Worm (Caenorhabditis elegans): ENCODE measurements around the gene B0507.3.

The B0507.3 gene

ce11 chrV:8782112-8782511 lies 13.4 kb downstream of the B0507.3 start:
- 0 out of 2 replicates have a peak, but pooled peaks have one; percentile 10 for TF ChIP-seq tbx-37 (GFP tag; conservative IDR thresholded peaks at IDR 0.05)
- TF ChIP-seq ceh-13 (GFP tag; optimal IDR thresholded peaks at IDR 0.05), result no peak

- TF ChIP-seq hmg-4 (GFP tag; optimal IDR thresholded peaks at IDR 0.05) (peak; percentile 45), ceh-13 (GFP tag; optimal IDR thresholded peaks at IDR 0.05) (no peak)
These were observed 15.8 kb downstream of the B0507.3 start for ce11 chrV:8784485-8784884.

- TF ChIP-seq F13C5.2 (tag; optimal IDR thresholded peaks at IDR 0.05) (peak; percentile 21), ceh-13 (GFP tag; optimal IDR thresholded peaks at IDR 0.05) (no peak), tra-4 (tag; optimal IDR thresholded peaks at IDR 0.05) (no peak), B0310.2 (tag; optimal IDR thresholded peaks at IDR 0.05) (peak; percentile 47), ama-1 (optimal IDR thresholded peaks at IDR 0.05) (no peak), hnd-1 (tag; optimal IDR thresholded peaks at IDR 0.05) (no peak), ets-7 (tag; optimal IDR thresholded peaks at IDR 0.05) (no peak), ceh-36 (tag; optimal IDR thresholded peaks at IDR 0.05) (peak; percentile 59), hmbx-1 (tag; optimal IDR thresholded peaks at IDR 0.05) (no peak), flt-1 (GFP tag; IDR thresholded peaks at IDR 0.05) (no peak), scrt-1 (GFP tag; IDR thresholded peaks at IDR 0.05) (peak; percentile 59; the same call in 1 of the 2 replicates), tbx-11 (GFP tag; IDR thresholded peaks at IDR 0.05) (no peak), tbx-37 (GFP tag; conservative IDR thresholded peaks at IDR 0.05) (no peak), aly-1 (tag; optimal IDR thresholded peaks at IDR 0.05) (peak; percentile 21), sea-1 (GFP tag; conservative IDR thresholded peaks at IDR 0.05) (0 out of 2 replicates have a peak, but pooled peaks have one; percentile 52), hmg-4 (GFP tag; optimal IDR thresholded peaks at IDR 0.05) (peak; percentile 94), pes-1 (GFP tag; IDR thresholded peaks at IDR 0.05) (peak; percentile 50)
These were observed 16.8 kb downstream of the B0507.3 start for ce11 chrV:8785526-8785925.

ce11 chrV:8786245-8786644 lies 17.5 kb downstream of the B0507.3 start, which contains the start of gene sup-37:
Gene sup-37 (plus strand): TSS chrV:8786545.
- TF ChIP-seq hmbx-1 (tag; optimal IDR thresholded peaks at IDR 0.05), result no peak

- TF ChIP-seq aly-1 (tag; optimal IDR thresholded peaks at IDR 0.05) (no peak), flt-1 (GFP tag; IDR thresholded peaks at IDR 0.05) (no peak), ceh-13 (GFP tag; optimal IDR thresholded peaks at IDR 0.05) (no peak), F13C5.2 (tag; optimal IDR thresholded peaks at IDR 0.05) (no peak), ets-7 (tag; optimal IDR thresholded peaks at IDR 0.05) (no peak), tbx-37 (GFP tag; conservative IDR thresholded peaks at IDR 0.05) (no peak), pes-1 (GFP tag; IDR thresholded peaks at IDR 0.05) (no peak), hmg-4 (GFP tag; optimal IDR thresholded peaks at IDR 0.05) (no peak), hnd-1 (tag; optimal IDR thresholded peaks at IDR 0.05) (no peak), ama-1 (optimal IDR thresholded peaks at IDR 0.05) (no peak), tra-4 (tag; optimal IDR thresholded peaks at IDR 0.05) (no peak), tbx-11 (GFP tag; IDR thresholded peaks at IDR 0.05) (no peak), sea-1 (GFP tag; conservative IDR thresholded peaks at IDR 0.05) (no peak), B0310.2 (tag; optimal IDR thresholded peaks at IDR 0.05) (no peak), ceh-36 (tag; optimal IDR thresholded peaks at IDR 0.05) (no peak), hmbx-1 (tag; optimal IDR thresholded peaks at IDR 0.05) (no peak), scrt-1 (GFP tag; IDR thresholded peaks at IDR 0.05) (no peak)
These were observed 20.6 kb downstream of the B0507.3 start for ce11 chrV:8789345-8789744.

- peak; percentile 55 for TF ChIP-seq ama-1 (optimal IDR thresholded peaks at IDR 0.05)
- TF ChIP-seq hmg-4 (GFP tag; optimal IDR thresholded peaks at IDR 0.05), result no peak
- TF ChIP-seq hmbx-1 (tag; optimal IDR thresholded peaks at IDR 0.05), result no peak
- TF ChIP-seq F13C5.2 (tag; optimal IDR thresholded peaks at IDR 0.05), result no peak
- no peak for TF ChIP-seq sea-1 (GFP tag; conservative IDR thresholded peaks at IDR 0.05)
- no peak for TF ChIP-seq pes-1 (GFP tag; IDR thresholded peaks at IDR 0.05)
These were observed 24.1 kb downstream of the B0507.3 start for ce11 chrV:8792814-8793213.

- no peak for TF ChIP-seq tbx-11 (GFP tag; IDR thresholded peaks at IDR 0.05)
- no peak for TF ChIP-seq B0310.2 (tag; optimal IDR thresholded peaks at IDR 0.05)
- no peak for TF ChIP-seq sea-1 (GFP tag; conservative IDR thresholded peaks at IDR 0.05)
- no peak for TF ChIP-seq ets-7 (tag; optimal IDR thresholded peaks at IDR 0.05)
- no peak for TF ChIP-seq ceh-36 (tag; optimal IDR thresholded peaks at IDR 0.05)
- no peak for TF ChIP-seq hmbx-1 (tag; optimal IDR thresholded peaks at IDR 0.05)
- no peak for TF ChIP-seq scrt-1 (GFP tag; IDR thresholded peaks at IDR 0.05)
- no peak for TF ChIP-seq tbx-37 (GFP tag; conservative IDR thresholded peaks at IDR 0.05)
- TF ChIP-seq tra-4 (tag; optimal IDR thresholded peaks at IDR 0.05), result no peak
- no peak for TF ChIP-seq flt-1 (GFP tag; IDR thresholded peaks at IDR 0.05)
- no peak for TF ChIP-seq hmg-4 (GFP tag; optimal IDR thresholded peaks at IDR 0.05)
- no peak for TF ChIP-seq F13C5.2 (tag; optimal IDR thresholded peaks at IDR 0.05)
- TF ChIP-seq aly-1 (tag; optimal IDR thresholded peaks at IDR 0.05), result no peak
These were observed 26.8 kb downstream of the B0507.3 start for ce11 chrV:8795499-8795898.

ce11 chrV:8796246-8796645 lies 27.5 kb downstream of the B0507.3 start:
- TF ChIP-seq ama-1 (optimal IDR thresholded peaks at IDR 0.05) (no peak), aly-1 (tag; optimal IDR thresholded peaks at IDR 0.05) (no peak)

ce11 chrV:8796889-8797288 lies 28.2 kb downstream of the B0507.3 start:
- TF ChIP-seq flt-1 (GFP tag; IDR thresholded peaks at IDR 0.05) (no peak), B0310.2 (tag; optimal IDR thresholded peaks at IDR 0.05) (peak; percentile 12), tra-4 (tag; optimal IDR thresholded peaks at IDR 0.05) (no peak)

Measured in whole organism, early embryonic.